Fruit fly (Drosophila melanogaster): ENCODE results near the gene CG5292.
A peak's percentile ranks its signal among the peaks of the same experiment; 100 is the strongest.

Gene CG5292

dm6 chr3R:17151376-17152026 lies at the start of gene CG5292 (continued):
- TF ChIP-seq so (GFP tag; IDR thresholded peaks at IDR 0.05), result peak; percentile 49; the same call in 1 of the 3 replicates
- TF ChIP-seq jumu (GFP tag; optimal IDR thresholded peaks at IDR 0.05), result no peak
- peak; percentile 30; the same call in 1 of the 3 replicates for TF ChIP-seq H15 (GFP tag; IDR thresholded peaks at IDR 0.05)
- no peak for TF ChIP-seq CG13296 (GFP tag; optimal IDR thresholded peaks at IDR 0.05)
- peak; percentile 50 for TF ChIP-seq pho (GFP tag; optimal IDR thresholded peaks at IDR 0.05)
- TF ChIP-seq dimm (GFP tag; IDR thresholded peaks at IDR 0.05), result no peak
- TF ChIP-seq HLH54F (GFP tag; optimal IDR thresholded peaks at IDR 0.05), result no peak
- TF ChIP-seq yki (optimal IDR thresholded peaks at IDR 0.05), result no peak
- TF ChIP-seq pum (GFP tag; optimal IDR thresholded peaks at IDR 0.05), result no peak
- TF ChIP-seq Hsf (GFP tag; optimal IDR thresholded peaks at IDR 0.05), result peak; percentile 60
- peak; percentile 45; the same call in 1 of the 3 replicates for TF ChIP-seq B-H1 (GFP tag; IDR thresholded peaks at IDR 0.05)
- TF ChIP-seq CG34376 (GFP tag; optimal IDR thresholded peaks at IDR 0.05), result peak; percentile 23
- TF ChIP-seq pzg (GFP tag; optimal IDR thresholded peaks at IDR 0.05), result peak; percentile 65
- TF ChIP-seq zf30C (GFP tag; optimal IDR thresholded peaks at IDR 0.05), result no peak
- peak; percentile 56; the same call in 1 of the 3 replicates for TF ChIP-seq mld (GFP tag; IDR thresholded peaks at IDR 0.05; ENCODE audit: partially characterized antibody)
- TF ChIP-seq dati (GFP tag; IDR thresholded peaks at IDR 0.05), result no peak
- TF ChIP-seq Dp (GFP tag; optimal IDR thresholded peaks at IDR 0.05), result peak; percentile 42
- TF ChIP-seq CG10147 (GFP tag; optimal IDR thresholded peaks at IDR 0.05), result peak; percentile 23
- no peak for TF ChIP-seq p53 (GFP tag; optimal IDR thresholded peaks at IDR 0.05)
- TF ChIP-seq dysf (GFP tag; IDR thresholded peaks at IDR 0.05), result peak; percentile 60; the same call in 2 of the 3 replicates
- peak; percentile 54 for TF ChIP-seq ems (GFP tag; optimal IDR thresholded peaks at IDR 0.05)
- TF ChIP-seq nom (GFP tag; optimal IDR thresholded peaks at IDR 0.05), result no peak
- no peak for TF ChIP-seq CG13123 (GFP tag; optimal IDR thresholded peaks at IDR 0.05)
- no peak for TF ChIP-seq unpg (GFP tag; optimal IDR thresholded peaks at IDR 0.05)
- no peak for TF ChIP-seq CG8944 (GFP tag; optimal IDR thresholded peaks at IDR 0.05)
- no peak for TF ChIP-seq CG9876 (GFP tag; optimal IDR thresholded peaks at IDR 0.05)
- no peak for TF ChIP-seq Taf1 (GFP tag; IDR thresholded peaks at IDR 0.05)
- no peak for TF ChIP-seq run (tag; optimal IDR thresholded peaks at IDR 0.05)
- no peak for TF ChIP-seq br (optimal IDR thresholded peaks at IDR 0.05)
- TF ChIP-seq CG4820 (GFP tag; optimal IDR thresholded peaks at IDR 0.05), result peak; percentile 45
- no peak for TF ChIP-seq CG14667 (GFP tag; IDR thresholded peaks at IDR 0.05)
- TF ChIP-seq CG14860 (GFP tag; IDR thresholded peaks at IDR 0.05; ENCODE audit: partially characterized antibody), result peak; percentile 51; the same call in 2 of the 3 replicates
- no peak for TF ChIP-seq CG18764 (GFP tag; optimal IDR thresholded peaks at IDR 0.05)
- TF ChIP-seq cg (GFP tag; optimal IDR thresholded peaks at IDR 0.05), result no peak
- no peak for TF ChIP-seq Sry-δ (GFP tag; optimal IDR thresholded peaks at IDR 0.05)
- TF ChIP-seq oc (tag; optimal IDR thresholded peaks at IDR 0.05), result no peak
- no peak for TF ChIP-seq Hr78 (GFP tag; optimal IDR thresholded peaks at IDR 0.05)
- TF ChIP-seq MBD-R2 (GFP tag; IDR thresholded peaks at IDR 0.05), result peak; percentile 100
- no peak for TF ChIP-seq CG7745 (tag; optimal IDR thresholded peaks at IDR 0.05)
- TF ChIP-seq wor (GFP tag; IDR thresholded peaks at IDR 0.05), result no peak
- no peak for TF ChIP-seq twi (tag; optimal IDR thresholded peaks at IDR 0.05)
- peak; percentile 19 for TF ChIP-seq bab2 (GFP tag; optimal IDR thresholded peaks at IDR 0.05)
- TF ChIP-seq CG3407 (GFP tag; optimal IDR thresholded peaks at IDR 0.05), result no peak
- no peak for TF ChIP-seq tio (GFP tag; optimal IDR thresholded peaks at IDR 0.05)
- TF ChIP-seq CG2129 (GFP tag; IDR thresholded peaks at IDR 0.05; ENCODE audit: partially characterized antibody), result no peak
- peak; percentile 35 for TF ChIP-seq Antp (GFP tag; optimal IDR thresholded peaks at IDR 0.05)
- no peak for TF ChIP-seq CG12299 (tag; optimal IDR thresholded peaks at IDR 0.05)
- TF ChIP-seq odd (GFP tag; optimal IDR thresholded peaks at IDR 0.05), result no peak
- no peak for TF ChIP-seq CG4730 (GFP tag; IDR thresholded peaks at IDR 0.05)
- TF ChIP-seq CG10431 (GFP tag; optimal IDR thresholded peaks at IDR 0.05), result peak; percentile 36
- peak; percentile 89 to 98 for TF ChIP-seq crp (GFP tag; optimal IDR thresholded peaks at IDR 0.05)

Data from whole organism, embryonic.